Fruit fly (Drosophila melanogaster) whole organism, embryonic: ENCODE measurements around the gene CG3862.
A peak's percentile ranks its signal among the peaks of the same experiment; 100 is the strongest.

Source experiments
- ATbp ChIP-seq: fragments of 200-800 bp; sonication (Bioruptor generic); optimal IDR thresholded peaks from 2 replicates; lab custom pipeline; 2017; ENCODE audit warnings: missing biosample characterization, mild to moderate bottlenecking, missing genetic modification characterization, missing genetic modification reagents
- Aef1 ChIP-seq: fragments of 200-800 bp; sonication (Bioruptor generic); IDR thresholded peaks from 3 replicates; pipeline ENCODE4 v1.3.6; 2022; ENCODE audit warnings: missing biosample characterization, missing genetic modification characterization
- CG10274 ChIP-seq: fragments of 200-800 bp; sonication (Bioruptor generic); optimal IDR thresholded peaks from 3 replicates; lab custom pipeline; 2017; ENCODE audit warnings: missing biosample characterization, mild to moderate bottlenecking, missing genetic modification characterization
- CG10366 ChIP-seq: fragments of 200-800 bp; sonication (Bioruptor generic); IDR thresholded peaks from 2 replicates; pipeline ENCODE4 v1.3.6; 2022; ENCODE audit warnings: missing biosample characterization, missing genetic modification characterization
- CG10543 ChIP-seq: fragments of 200-800 bp; sonication (Bioruptor generic); optimal IDR thresholded peaks from 3 replicates; lab custom pipeline; 2017; ENCODE audit warnings: missing biosample characterization, mild to moderate bottlenecking, missing genetic modification characterization, moderate library complexity
- CG12071 ChIP-seq: fragments of 200-800 bp; sonication (Bioruptor generic); optimal IDR thresholded peaks from 3 replicates; lab custom pipeline; 2018; ENCODE audit warnings: missing biosample characterization, mild to moderate bottlenecking, missing genetic modification characterization
- CG12744 ChIP-seq: fragments of 200-800 bp; sonication (Bioruptor generic); optimal IDR thresholded peaks from 2 replicates; lab custom pipeline; 2016; ENCODE audit warnings: missing biosample characterization, missing genetic modification characterization
- CG12942 ChIP-seq: fragments of 200-800 bp; sonication (Bioruptor generic); optimal IDR thresholded peaks from 3 replicates; lab custom pipeline; 2016; ENCODE audit warnings: missing biosample characterization, missing genetic modification characterization
- CG13775 ChIP-seq: fragments of 200-800 bp; sonication (Bioruptor generic); optimal IDR thresholded peaks from 3 replicates; lab custom pipeline; 2017; ENCODE audit warnings: missing biosample characterization, mild to moderate bottlenecking, missing genetic modification characterization
- CG14860 ChIP-seq: fragments of 200-800 bp; sonication (Bioruptor generic); IDR thresholded peaks from 3 replicates; pipeline ENCODE4 v1.3.6; 2022; ENCODE audit warnings: missing biosample characterization, missing genetic modification characterization; ENCODE audit not compliant: partially characterized antibody
- CG15269 ChIP-seq: fragments of 200-800 bp; sonication (Bioruptor generic); optimal IDR thresholded peaks from 2 replicates; lab custom pipeline; 2018; ENCODE audit warnings: missing biosample characterization, mild to moderate bottlenecking, missing genetic modification characterization, moderate library complexity
- CG17328 ChIP-seq: fragments of 200-800 bp; sonication (Bioruptor generic); IDR thresholded peaks from 2 replicates; pipeline ENCODE4 v1.3.6; 2022; ENCODE audit warnings: missing biosample characterization, missing genetic modification characterization
- CG1792 ChIP-seq: fragments of 200-800 bp; sonication (Bioruptor generic); optimal IDR thresholded peaks from 2 replicates; lab custom pipeline; 2016; ENCODE audit warnings: missing biosample characterization, missing genetic modification characterization
- CG3163 ChIP-seq: fragments of 200-800 bp; sonication (Bioruptor generic); optimal IDR thresholded peaks from 3 replicates; lab custom pipeline; 2016; ENCODE audit warnings: missing biosample characterization, missing genetic modification characterization
- CG3726 ChIP-seq: fragments of 200-800 bp; sonication (Bioruptor generic); IDR thresholded peaks from 3 replicates; pipeline ENCODE4, ENCODE4 v1.3.6; 2022; ENCODE audit warnings: missing biosample characterization, missing genetic modification characterization
- CG4282 ChIP-seq: fragments of 200-800 bp; sonication (Bioruptor generic); optimal IDR thresholded peaks from 2 replicates; lab custom pipeline; 2016; ENCODE audit warnings: missing biosample characterization, missing genetic modification characterization
- CG4424 ChIP-seq: fragments of 200-800 bp; sonication (Bioruptor generic); optimal IDR thresholded peaks from 3 replicates; lab custom pipeline; 2016; ENCODE audit warnings: missing biosample characterization, missing genetic modification characterization
- CG6813 ChIP-seq: fragments of 200-800 bp; sonication (Bioruptor generic); optimal IDR thresholded peaks from 2 replicates; lab custom pipeline; 2017; ENCODE audit warnings: missing biosample characterization, missing genetic modification characterization, mild to moderate bottlenecking, moderate library complexity, missing genetic modification reagents
- CG8089 ChIP-seq: fragments of 200-800 bp; sonication (Bioruptor generic); optimal IDR thresholded peaks from 3 replicates; lab custom pipeline; 2016; ENCODE audit warnings: missing biosample characterization, missing genetic modification characterization
- CG8281 ChIP-seq: fragments of 200-800 bp; sonication (Bioruptor generic); optimal IDR thresholded peaks from 2 replicates; lab custom pipeline; 2018; ENCODE audit warnings: missing biosample characterization, mild to moderate bottlenecking, missing genetic modification characterization, moderate library complexity
- CG8924 ChIP-seq: fragments of 200-800 bp; optimal IDR thresholded peaks from 3 replicates; lab custom pipeline; 2019; ENCODE audit warnings: missing biosample characterization, mild to moderate bottlenecking, missing genetic modification characterization, moderate library complexity
- CG9797 ChIP-seq: fragments of 200-800 bp; sonication (Bioruptor generic); optimal IDR thresholded peaks from 3 replicates; lab custom pipeline; 2018; ENCODE audit warnings: missing biosample characterization, mild to moderate bottlenecking, missing genetic modification characterization
- CoRest ChIP-seq: fragments of 200-800 bp; sonication (Bioruptor generic); optimal IDR thresholded peaks from 3 replicates; lab custom pipeline; 2018; ENCODE audit warnings: missing biosample characterization, mild to moderate bottlenecking, missing genetic modification characterization, moderate library complexity
- Dip3 ChIP-seq: fragments of 200-800 bp; sonication (Bioruptor generic); optimal IDR thresholded peaks from 3 replicates; lab custom pipeline; 2016; ENCODE audit warnings: missing biosample characterization, missing genetic modification characterization
- Fer2 ChIP-seq: fragments of 200-800 bp; sonication (Bioruptor generic); optimal IDR thresholded peaks from 2 replicates; lab custom pipeline; 2018; ENCODE audit warnings: missing biosample characterization, mild to moderate bottlenecking, missing genetic modification characterization, moderate library complexity
- Rx ChIP-seq: fragments of 200-800 bp; sonication (Bioruptor generic); IDR thresholded peaks from 2 replicates; pipeline ENCODE4 v1.3.6; 2022; ENCODE audit warnings: missing biosample characterization, missing genetic modification characterization
- Side ChIP-seq: fragments of 200-800 bp; sonication (Bioruptor generic); optimal IDR thresholded peaks from 2 replicates; lab custom pipeline; 2016; ENCODE audit warnings: missing biosample characterization, missing genetic modification characterization
- Usf ChIP-seq: fragments of 200-800 bp; sonication (Bioruptor generic); optimal IDR thresholded peaks from 2 replicates; lab custom pipeline; 2017; ENCODE audit warnings: missing genotype, missing biosample characterization, missing genetic modification characterization
- chinmo ChIP-seq: fragments of 200-800 bp; sonication (Bioruptor generic); IDR thresholded peaks from 4 replicates; pipeline ENCODE4 v1.3.6; 2022; ENCODE audit warnings: missing biosample characterization, missing genetic modification characterization; ENCODE audit not compliant: partially characterized antibody
- ci ChIP-seq: fragments of 200-800 bp; sonication (Bioruptor generic); IDR thresholded peaks from 3 replicates; pipeline ENCODE4 v1.3.6; 2022; ENCODE audit warnings: missing biosample characterization, missing genetic modification characterization
- dati ChIP-seq: fragments of 200-800 bp; sonication (Bioruptor generic); IDR thresholded peaks from 2 replicates; pipeline ENCODE4 v1.3.6; 2022; ENCODE audit warnings: missing biosample characterization, missing genetic modification characterization
- dpn ChIP-seq, 2 experiments: fragments of 200-800 bp; sonication (Bioruptor generic); optimal IDR thresholded peaks; 3 replicates each; lab custom pipeline; 2016; ENCODE audit warnings: missing biosample characterization in 2 of 2, missing genetic modification characterization in 2 of 2
- ewg ChIP-seq: fragments of 200-800 bp; sonication (Bioruptor generic); optimal IDR thresholded peaks from 3 replicates; lab custom pipeline; 2017; ENCODE audit warnings: mild to moderate bottlenecking, missing biosample characterization, missing genetic modification reagents, missing genetic modification characterization
- fd3F ChIP-seq: fragments of 200-800 bp; sonication (Bioruptor generic); optimal IDR thresholded peaks from 2 replicates; lab custom pipeline; 2018; ENCODE audit warnings: missing biosample characterization, mild to moderate bottlenecking, missing genetic modification characterization, moderate library complexity
- gfzf ChIP-seq: fragments of 200-800 bp; sonication (Bioruptor generic); optimal IDR thresholded peaks from 2 replicates; lab custom pipeline; 2016; ENCODE audit warnings: missing biosample characterization, mild to moderate bottlenecking, missing genetic modification characterization, moderate library complexity
- grn ChIP-seq: fragments of 200-800 bp; sonication (Bioruptor generic); optimal IDR thresholded peaks from 3 replicates; lab custom pipeline; 2017; ENCODE audit warnings: missing biosample characterization, missing genetic modification characterization
- her ChIP-seq: fragments of 200-800 bp; sonication (Bioruptor generic); optimal IDR thresholded peaks from 2 replicates; lab custom pipeline; 2016; ENCODE audit warnings: missing biosample characterization, missing genetic modification characterization
- insv ChIP-seq, 2 experiments: fragments of 200-800 bp; sonication (Bioruptor generic); optimal IDR thresholded peaks; 3 replicates each; lab custom pipeline; 2016 to 2018; ENCODE audit warnings: missing biosample characterization in 2 of 2, missing genetic modification characterization in 2 of 2
- jing ChIP-seq: fragments of 200-800 bp; sonication (Bioruptor generic); optimal IDR thresholded peaks from 2 replicates; lab custom pipeline; 2018; ENCODE audit warnings: missing biosample characterization, mild to moderate bottlenecking, missing genetic modification characterization
- lola ChIP-seq, 3 experiments: fragments of >200 bp in 2 of 3; fragments of 200-800 bp in 1 of 3; sonication (Bioruptor generic) in 1 of 3; optimal IDR thresholded peaks; 2 replicates each; lab custom pipeline; 2017 to 2019; ENCODE audit warnings: missing biosample characterization in 3 of 3, missing genetic modification characterization in 3 of 3, mild to moderate bottlenecking in 1 of 3, moderate library complexity in 1 of 3
- odd ChIP-seq: fragments of 200-800 bp; sonication (Bioruptor generic); optimal IDR thresholded peaks from 2 replicates; lab custom pipeline; 2017; ENCODE audit warnings: missing biosample characterization, mild to moderate bottlenecking, missing genetic modification characterization
- pb ChIP-seq: fragments of 200-800 bp; sonication (Bioruptor generic); optimal IDR thresholded peaks from 3 replicates; lab custom pipeline; 2016; ENCODE audit warnings: missing biosample characterization, missing genetic modification characterization
- pita ChIP-seq: fragments of 200-800 bp; sonication (Bioruptor generic); optimal IDR thresholded peaks from 2 replicates; lab custom pipeline; 2017; ENCODE audit warnings: missing biosample characterization, mild to moderate bottlenecking, missing genetic modification characterization
- row ChIP-seq: fragments of 200-800 bp; sonication (Bioruptor generic); IDR thresholded peaks from 3 replicates; pipeline ENCODE4 v1.3.6; 2022; ENCODE audit warnings: missing biosample characterization, missing genetic modification characterization
- scrt ChIP-seq: fragments of 200-800 bp; sonication (Bioruptor generic); optimal IDR thresholded peaks from 2 replicates; lab custom pipeline; 2018; ENCODE audit warnings: missing biosample characterization, mild to moderate bottlenecking, missing genetic modification characterization, moderate library complexity
- sens-2 ChIP-seq: fragments of 200-800 bp; sonication (Bioruptor generic); IDR thresholded peaks from 2 replicates; pipeline ENCODE4 v1.3.6; 2022; ENCODE audit warnings: missing biosample characterization, missing genetic modification characterization
- sim ChIP-seq: fragments of 200-800 bp; sonication (Bioruptor generic); IDR thresholded peaks from 2 replicates; pipeline ENCODE4 v1.3.6; 2022; ENCODE audit warnings: missing biosample characterization, missing genetic modification characterization
- so ChIP-seq: fragments of 200-800 bp; sonication (Bioruptor generic); IDR thresholded peaks from 3 replicates; pipeline ENCODE4 v1.3.6; 2022; ENCODE audit warnings: missing biosample characterization, missing genetic modification characterization
- trem ChIP-seq: fragments of 200-800 bp; optimal IDR thresholded peaks from 3 replicates; lab custom pipeline; 2019; ENCODE audit warnings: missing biosample characterization, mild to moderate bottlenecking, missing genetic modification characterization, moderate library complexity
- usp ChIP-seq: fragments of >200 bp; optimal IDR thresholded peaks from 2 replicates; lab custom pipeline; 2017; ENCODE audit warnings: missing biosample characterization, missing genetic modification characterization

CG3862 gene

DNA sequence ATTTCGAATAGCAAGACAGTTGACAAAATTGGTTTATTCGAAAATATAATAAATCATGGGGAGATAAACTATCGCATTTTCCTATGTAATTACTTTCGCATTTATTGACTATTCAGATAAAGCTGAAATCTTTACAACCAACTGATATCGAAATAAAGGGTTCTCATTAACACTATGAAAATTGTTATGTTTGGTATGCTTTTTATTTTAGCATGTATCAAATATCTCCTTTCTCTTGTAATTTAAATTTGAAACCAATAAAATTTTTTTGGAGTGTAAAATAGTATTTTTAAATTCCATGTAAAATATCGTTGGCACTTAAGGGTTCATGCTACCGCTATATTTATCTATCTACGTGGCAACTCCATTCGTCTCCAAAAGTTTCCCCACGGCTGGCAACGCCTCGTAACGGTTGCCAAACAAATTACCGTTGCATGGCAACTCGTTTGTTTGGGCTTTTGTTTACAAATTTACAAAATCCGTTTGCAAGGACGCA, 29.4 kb upstream of the CG3862 start, which contains the start of gene CG13949 (continued):
- TF ChIP-seq CG4282 (GFP tag; lab: Kevin White, UChicago) (peak; percentile 35), gfzf (GFP tag; lab: Kevin White, UChicago) (peak; percentile 32), ewg (GFP tag; lab: Kevin White, UChicago) (peak; percentile 35), CG13775 (GFP tag; lab: Kevin White, UChicago) (peak; percentile 36), pita (peak; percentile 47), odd (GFP tag; lab: Kevin White, UChicago) (peak; percentile 22), CG8281 (tag; lab: Kevin White, UChicago) (no peak), Fer2 (tag; lab: Kevin White, UChicago) (peak; percentile 5), insv (GFP tag; optimal IDR thresholded peaks at IDR 0.05; lab: Kevin White, UChicago) (peak in 1 of 2 experiments; percentile 3), CG12942 (GFP tag; lab: Kevin White, UChicago) (peak; percentile 37), CG10274 (no peak), ATbp (peak; percentile 37), CG10366 (peak; percentile 79), CoRest (peak; percentile 84), her (GFP tag; lab: Kevin White, UChicago) (peak; percentile 58), fd3F (GFP tag; lab: Kevin White, UChicago) (peak; percentile 38), sim (GFP tag; lab: Robert Waterston, UW) (no peak)

DNA sequence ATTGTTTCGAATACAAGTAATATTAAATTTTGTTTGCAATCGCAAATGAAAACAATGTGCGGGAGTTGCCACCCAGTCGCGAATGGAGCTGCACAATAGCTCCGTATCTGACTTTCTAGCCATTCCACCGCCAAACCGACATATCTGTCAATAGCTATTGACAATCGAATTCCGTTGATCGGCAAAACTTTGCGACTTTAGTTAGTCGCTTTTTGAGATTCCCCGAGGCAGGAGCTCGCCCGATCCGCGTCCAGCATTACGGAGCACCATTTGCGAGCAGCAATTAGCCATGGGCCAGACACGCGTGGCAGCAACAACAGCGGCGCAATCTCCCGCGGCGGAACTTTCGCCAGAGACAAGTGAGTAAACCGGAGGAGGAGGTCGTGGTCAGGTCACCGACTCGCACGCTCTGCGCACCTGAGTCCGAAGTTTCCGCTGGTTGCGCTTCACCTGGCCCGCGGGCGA, 27.0 kb upstream of the CG3862 start, which contains the start of the genes CG4291 and kraken:
Gene CG4291 (minus strand): TSS at position 84 of the 465 bp plus-strand sequence.
Gene kraken (plus strand): TSS at position 122 of the 465 bp plus-strand sequence.
- TF ChIP-seq sens-2, result no peak
- TF ChIP-seq dpn (GFP tag; optimal IDR thresholded peaks at IDR 0.05; lab: Kevin White, UChicago), result peak; percentile 72 to 74
- peak; percentile 51 for TF ChIP-seq CG8089 (GFP tag; lab: Kevin White, UChicago)
- peak; percentile 64 for TF ChIP-seq trem (tag; lab: Kevin White, UChicago)
- TF ChIP-seq scrt, result no peak
- TF ChIP-seq row (GFP tag; lab: Robert Waterston, UW), result peak; percentile 88
- TF ChIP-seq chinmo (GFP tag; lab: Robert Waterston, UW), result no peak
- TF ChIP-seq Rx (GFP tag; lab: Robert Waterston, UW), result no peak
- TF ChIP-seq CG3726, result no peak
- TF ChIP-seq jing, result no peak
- TF ChIP-seq Side (GFP tag; lab: Kevin White, UChicago), result peak; percentile 9
- TF ChIP-seq CG8924, result peak; percentile 65
- TF ChIP-seq CG6813 (GFP tag; lab: Kevin White, UChicago), result no peak
- no peak for TF ChIP-seq CG12071 (GFP tag; lab: Kevin White, UChicago)
- TF ChIP-seq Usf (GFP tag; lab: Kevin White, UChicago), result no peak
- TF ChIP-seq Dip3 (GFP tag; lab: Kevin White, UChicago), result peak; percentile 51
- peak; percentile 61 for TF ChIP-seq CG15269 (tag; lab: Kevin White, UChicago)
- peak; percentile 33 for TF ChIP-seq CG9797
- no peak for TF ChIP-seq pita
- TF ChIP-seq pb, result no peak
- peak; percentile 87 for TF ChIP-seq CG10543
- TF ChIP-seq CG1792 (GFP tag; lab: Kevin White, UChicago), result peak; percentile 31
- TF ChIP-seq so (GFP tag; lab: Robert Waterston, UW), result peak; percentile 50; the same call in 1 of the 3 replicates
- TF ChIP-seq Aef1 (GFP tag; lab: Robert Waterston, UW), result peak; percentile 56
- peak; percentile 22 for TF ChIP-seq grn
- TF ChIP-seq CG4424 (GFP tag; lab: Kevin White, UChicago), result peak; percentile 52
- TF ChIP-seq CG17328 (GFP tag; lab: Robert Waterston, UW), result peak; percentile 44
- peak; percentile 59 for TF ChIP-seq CG3163 (GFP tag; lab: Kevin White, UChicago)
- TF ChIP-seq lola (GFP tag; optimal IDR thresholded peaks at IDR 0.05; lab: Kevin White, UChicago), result peak in 1 of 3 experiments; percentile 4
- no peak for TF ChIP-seq CG14860 (GFP tag; lab: Robert Waterston, UW)
- TF ChIP-seq ci, result peak; percentile 73
- TF ChIP-seq dati (GFP tag; lab: Robert Waterston, UW), result no peak
- peak; percentile 43 for TF ChIP-seq CG12744
- no peak for TF ChIP-seq usp
